Fruit fly (Drosophila melanogaster) whole organism, pupa: ENCODE data around the gene Golgin104.

Experiments used
- CG8159 ChIP-seq: fragments of 200-800 bp; sonication (Bioruptor generic); optimal IDR thresholded peaks from 3 replicates; lab custom pipeline; 2018; ENCODE audit warnings: missing biosample characterization, mild to moderate bottlenecking, missing genetic modification characterization, moderate library complexity
- rn ChIP-seq: fragments of 200-800 bp; sonication (Bioruptor generic); IDR thresholded peaks from 2 replicates; pipeline ENCODE4 v1.3.6; 2022; ENCODE audit warnings: missing biosample characterization, missing genetic modification characterization

DNA sequence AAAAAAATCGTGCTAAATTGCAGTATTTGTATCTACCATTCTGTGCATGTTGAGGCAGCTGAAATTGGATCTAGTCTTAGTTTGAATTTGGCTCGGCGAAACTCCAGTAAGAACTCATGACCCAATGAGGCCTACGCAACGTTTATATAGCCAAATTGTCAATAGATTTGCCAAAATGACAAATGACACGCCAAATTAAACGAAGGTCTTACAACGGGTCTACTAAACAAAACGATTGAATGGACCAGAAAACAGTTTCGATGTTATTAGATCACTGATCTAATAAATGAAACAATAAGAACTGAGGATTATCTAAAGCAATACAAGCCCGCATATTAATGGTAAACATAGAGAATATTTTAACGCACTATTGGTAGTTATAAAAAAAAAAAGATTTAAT, 30.6 kb downstream of the Golgin104 start, which contains the start of gene CG42718:
- TF ChIP-seq CG8159 (tag; lab: Kevin White, UChicago), result no peak
- no peak for TF ChIP-seq rn
